Fruit fly (Drosophila melanogaster) whole organism, prepupa: ENCODE measurements around the gene ova.

ENCODE experiments used
- CG10631 ChIP-seq: fragments of 200-800 bp; sonication (Bioruptor generic); optimal IDR thresholded peaks from 2 replicates; lab custom pipeline; 2016; ENCODE audit warnings: missing biosample characterization, missing genetic modification characterization
- CG11902 ChIP-seq: fragments of 200-800 bp; sonication (Bioruptor generic); optimal IDR thresholded peaks from 3 replicates; lab custom pipeline; 2016; ENCODE audit warnings: missing biosample characterization, missing genetic modification characterization
- CG6792 ChIP-seq: fragments of 200-800 bp; sonication (Bioruptor generic); optimal IDR thresholded peaks from 3 replicates; lab custom pipeline; 2016; ENCODE audit warnings: missing biosample characterization, missing genetic modification characterization
- CG8119 ChIP-seq: fragments of 200-800 bp; sonication (Bioruptor generic); IDR thresholded peaks from 3 replicates; pipeline ENCODE4 v1.3.6; 2022; ENCODE audit warnings: missing biosample characterization, missing genetic modification characterization
- Eip78C ChIP-seq: fragments of 200-800 bp; sonication (Bioruptor generic); peaks from one replicate; lab custom pipeline; 2016; ENCODE audit warnings: missing biosample characterization, missing genetic modification characterization
- Hr38 ChIP-seq: sonication (Bioruptor generic); optimal IDR thresholded peaks from 2 replicates; lab custom pipeline; 2016; ENCODE audit warnings: missing biosample characterization, missing genetic modification characterization
- Hr4 ChIP-seq: fragments of 200-800 bp; sonication (Bioruptor generic); optimal IDR thresholded peaks from 3 replicates; lab custom pipeline; 2016; ENCODE audit warnings: missing biosample characterization, missing genetic modification characterization
- Sox14 ChIP-seq: fragments of 200-800 bp; sonication (Bioruptor generic); optimal IDR thresholded peaks from 3 replicates; lab custom pipeline; 2016; ENCODE audit warnings: missing biosample characterization, missing genetic modification characterization
- Sox15 ChIP-seq: fragments of 200-800 bp; sonication (Bioruptor generic); optimal IDR thresholded peaks from 3 replicates; lab custom pipeline; 2016; ENCODE audit warnings: missing biosample characterization, missing genetic modification characterization
- achi ChIP-seq: fragments of 200-800 bp; sonication (Bioruptor generic); optimal IDR thresholded peaks from 3 replicates; lab custom pipeline; 2016; ENCODE audit warnings: missing biosample characterization, missing genetic modification characterization
- dac ChIP-seq: fragments of 200-800 bp; sonication (Bioruptor generic); optimal IDR thresholded peaks from 2 replicates; lab custom pipeline; 2017; ENCODE audit warnings: missing biosample characterization, mild to moderate bottlenecking, missing genetic modification characterization
- fd85E ChIP-seq: fragments of 200-800 bp; sonication (Bioruptor generic); optimal IDR thresholded peaks from 3 replicates; lab custom pipeline; 2016; ENCODE audit warnings: missing biosample characterization, missing genetic modification characterization
- fkh ChIP-seq: fragments of 200-800 bp; sonication (Bioruptor generic); optimal IDR thresholded peaks from 3 replicates; lab custom pipeline; 2017; ENCODE audit warnings: missing biosample characterization, mild to moderate bottlenecking, missing genetic modification characterization, moderate library complexity
- ss ChIP-seq, 2 experiments: fragments of 200-800 bp; sonication (Bioruptor generic); optimal IDR thresholded peaks; 2 replicates in 1 of 2; 3 replicates in 1 of 2; lab custom pipeline; 2017 to 2018; ENCODE audit warnings: mild to moderate bottlenecking in 2 of 2, missing biosample characterization in 2 of 2, missing genetic modification characterization in 2 of 2, moderate library complexity in 1 of 2

dm6 chr2L:10268688-10269087 lies 37.2 kb upstream of the ova start, which contains the start of gene CG4957:
- no peak for TF ChIP-seq Sox14 (GFP tag; lab: Kevin White, UChicago)
- TF ChIP-seq dac (GFP tag; lab: Kevin White, UChicago): no peak
- TF ChIP-seq fkh (GFP tag; lab: Kevin White, UChicago): no peak
- TF ChIP-seq CG10631 (GFP tag; lab: Kevin White, UChicago): no peak
- TF ChIP-seq Hr38 (GFP tag; lab: Kevin White, UChicago): no peak
- no peak for TF ChIP-seq CG6792 (GFP tag; lab: Kevin White, UChicago)
- no peak for TF ChIP-seq fd85E
- TF ChIP-seq CG11902 (GFP tag; lab: Kevin White, UChicago): no peak
- no peak for TF ChIP-seq CG8119 (GFP tag; lab: Robert Waterston, UW)
- TF ChIP-seq achi (GFP tag; lab: Kevin White, UChicago): no peak
- TF ChIP-seq Hr4 (GFP tag; lab: Kevin White, UChicago): no peak
- TF ChIP-seq Eip78C (GFP tag; lab: Kevin White, UChicago): no peak
- TF ChIP-seq ss (GFP tag; optimal IDR thresholded peaks at IDR 0.05; lab: Kevin White, UChicago): no peak
- TF ChIP-seq Sox15: no peak
